Fruit fly (Drosophila melanogaster) whole organism, embryonic: ENCODE data around the gene Mal-B1.

Source experiments
- Adf1 ChIP-seq: fragments of 200-800 bp; sonication (Bioruptor generic); IDR thresholded peaks from 2 replicates; pipeline ENCODE4 v1.3.6; 2022; ENCODE audit warnings: missing biosample characterization, missing genetic modification characterization
- Asciz ChIP-seq: fragments of 200-800 bp; sonication (Bioruptor generic); optimal IDR thresholded peaks from 2 replicates; lab custom pipeline; 2017; ENCODE audit warnings: missing biosample characterization, mild to moderate bottlenecking, missing genetic modification characterization, missing genetic modification reagents
- Atf6 ChIP-seq: fragments of 200-800 bp; sonication (Bioruptor generic); IDR thresholded peaks from 2 replicates; pipeline ENCODE4 v1.3.6; 2022; ENCODE audit warnings: missing biosample characterization, missing genetic modification characterization
- Bgb ChIP-seq: fragments of 200-800 bp; sonication (Bioruptor generic); IDR thresholded peaks from 2 replicates; pipeline ENCODE4 v1.3.6; 2022; ENCODE audit warnings: missing biosample characterization, missing genetic modification characterization; ENCODE audit not compliant: partially characterized antibody
- CG10274 ChIP-seq: fragments of 200-800 bp; sonication (Bioruptor generic); optimal IDR thresholded peaks from 3 replicates; lab custom pipeline; 2017; ENCODE audit warnings: missing biosample characterization, mild to moderate bottlenecking, missing genetic modification characterization
- CG10431 ChIP-seq: fragments of 200-800 bp; sonication (Bioruptor generic); optimal IDR thresholded peaks from 3 replicates; lab custom pipeline; 2018; ENCODE audit warnings: missing biosample characterization, mild to moderate bottlenecking, missing genetic modification characterization
- CG11247 ChIP-seq: fragments of 200-800 bp; sonication (Bioruptor generic); IDR thresholded peaks from 2 replicates; pipeline ENCODE4 v1.3.6; 2022; ENCODE audit warnings: missing biosample characterization, missing genetic modification characterization
- CG14014 ChIP-seq: fragments of 200-800 bp; sonication (Bioruptor generic); IDR thresholded peaks from 2 replicates; pipeline ENCODE4 v1.3.6; 2022; ENCODE audit warnings: missing biosample characterization, missing genetic modification characterization
- CG15479 ChIP-seq: fragments of 200-800 bp; sonication (Bioruptor generic); optimal IDR thresholded peaks from 3 replicates; lab custom pipeline; 2019; ENCODE audit warnings: missing biosample characterization, mild to moderate bottlenecking, missing genetic modification characterization, moderate library complexity
- CG1602 ChIP-seq: fragments of 200-800 bp; sonication (Bioruptor generic); optimal IDR thresholded peaks from 3 replicates; lab custom pipeline; 2016; ENCODE audit warnings: missing biosample characterization, missing genetic modification characterization
- CG16779 ChIP-seq: fragments of 200-800 bp; sonication (Bioruptor generic); IDR thresholded peaks from 2 replicates; pipeline ENCODE4 v1.3.6; 2022; ENCODE audit warnings: missing biosample characterization, missing genetic modification characterization
- CG17359 ChIP-seq: fragments of 200-800 bp; sonication (Bioruptor generic); optimal IDR thresholded peaks from 3 replicates; lab custom pipeline; 2018; ENCODE audit warnings: missing biosample characterization, mild to moderate bottlenecking, missing genetic modification characterization, moderate library complexity
- CG17912 ChIP-seq: fragments of 200-800 bp; sonication (Bioruptor generic); optimal IDR thresholded peaks from 2 replicates; lab custom pipeline; 2018; ENCODE audit warnings: missing biosample characterization, mild to moderate bottlenecking, missing genetic modification characterization
- CG18764 ChIP-seq: fragments of 200-800 bp; sonication (Bioruptor generic); optimal IDR thresholded peaks from 3 replicates; lab custom pipeline; 2016; ENCODE audit warnings: missing biosample characterization, missing genetic modification characterization
- CG33213 ChIP-seq: fragments of 200-800 bp; sonication (Bioruptor generic); optimal IDR thresholded peaks from 3 replicates; lab custom pipeline; 2016; ENCODE audit warnings: missing biosample characterization, missing genetic modification characterization
- CG3847 ChIP-seq: fragments of 200-800 bp; sonication (Bioruptor generic); IDR thresholded peaks from 2 replicates; pipeline ENCODE4 v1.3.6; 2022; ENCODE audit warnings: missing biosample characterization, missing genetic modification characterization
- CG6272 ChIP-seq: fragments of 200-800 bp; sonication (Bioruptor generic); IDR thresholded peaks from 2 replicates; pipeline ENCODE4 v1.3.6; 2022; ENCODE audit warnings: missing biosample characterization, missing genetic modification characterization
- CG7928 ChIP-seq: fragments of 200-800 bp; sonication (Bioruptor generic); optimal IDR thresholded peaks from 2 replicates; lab custom pipeline; 2017; ENCODE audit warnings: missing biosample characterization, mild to moderate bottlenecking, missing genetic modification characterization
- CG8290 ChIP-seq, 3 experiments: fragments of 200-800 bp; sonication (Bioruptor generic); optimal IDR thresholded peaks; 2 replicates each; lab custom pipeline; 2016 to 2019; ENCODE audit warnings: missing biosample characterization in 3 of 3, missing genetic modification characterization in 3 of 3, mild to moderate bottlenecking in 2 of 3, moderate library complexity in 1 of 3
- Deaf1 ChIP-seq: fragments of 200-800 bp; optimal IDR thresholded peaks from 3 replicates; lab custom pipeline; 2019; ENCODE audit warnings: missing biosample characterization, mild to moderate bottlenecking, missing genetic modification characterization, moderate library complexity
- Dref ChIP-seq: fragments of 200-800 bp; sonication (Bioruptor generic); IDR thresholded peaks from 2 replicates; pipeline ENCODE4 v1.3.6; 2022; ENCODE audit warnings: missing biosample characterization, missing genetic modification characterization
- ERR ChIP-seq: fragments of 200-800 bp; sonication (Bioruptor generic); optimal IDR thresholded peaks from 2 replicates; lab custom pipeline; 2016; ENCODE audit warnings: missing biosample characterization, missing genetic modification characterization
- HLH54F ChIP-seq: fragments of 200-800 bp; sonication (Bioruptor generic); optimal IDR thresholded peaks from 3 replicates; lab custom pipeline; 2016; ENCODE audit warnings: missing biosample characterization, missing genetic modification characterization
- HmgD ChIP-seq: fragments of 200-800 bp; sonication (Bioruptor generic); optimal IDR thresholded peaks from 3 replicates; lab custom pipeline; 2016; ENCODE audit warnings: missing biosample characterization, missing genetic modification characterization
- Hmr ChIP-seq: fragments of 200-800 bp; sonication (Bioruptor generic); optimal IDR thresholded peaks from 3 replicates; lab custom pipeline; 2017; ENCODE audit warnings: mild to moderate bottlenecking, missing biosample characterization, missing genetic modification reagents, missing genetic modification characterization
- Jarid2 ChIP-seq: fragments of 200-800 bp; sonication (Bioruptor generic); optimal IDR thresholded peaks from 3 replicates; lab custom pipeline; 2017; ENCODE audit warnings: mild to moderate bottlenecking, missing biosample characterization, missing genetic modification reagents, missing genetic modification characterization
- MTF-1 ChIP-seq: fragments of 200-800 bp; sonication (Bioruptor generic); optimal IDR thresholded peaks from 2 replicates; lab custom pipeline; 2018; ENCODE audit warnings: missing biosample characterization, mild to moderate bottlenecking, missing genetic modification characterization, borderline replicate concordance
- NC2α ChIP-seq: fragments of 200-800 bp; sonication (Bioruptor generic); optimal IDR thresholded peaks from 2 replicates; lab custom pipeline; 2016; ENCODE audit warnings: missing biosample characterization, missing genetic modification characterization
- NFAT ChIP-seq: fragments of 200-800 bp; sonication (Bioruptor generic); IDR thresholded peaks from 2 replicates; pipeline ENCODE4 v1.3.6; 2022; ENCODE audit warnings: missing biosample characterization, missing genetic modification characterization
- Nf-YB ChIP-seq: fragments of 200-800 bp; sonication (Bioruptor generic); optimal IDR thresholded peaks from 3 replicates; lab custom pipeline; 2019; ENCODE audit warnings: missing biosample characterization, mild to moderate bottlenecking, missing genetic modification characterization, moderate library complexity
- Trl ChIP-seq, 3 experiments: fragments of >200 bp in 2 of 3; fragments of 200-800 bp in 1 of 3; sonication (Bioruptor generic) in 1 of 3; optimal IDR thresholded peaks; 2 replicates in 1 of 3; 3 replicates in 2 of 3; lab custom pipeline; 2016 to 2017; ENCODE audit warnings: missing biosample characterization in 1 of 3, missing genetic modification characterization in 1 of 3
- amos ChIP-seq: fragments of 200-800 bp; sonication (Bioruptor generic); IDR thresholded peaks from 2 replicates; pipeline ENCODE4 v1.3.6; 2022; ENCODE audit warnings: missing biosample characterization, missing genetic modification characterization; ENCODE audit not compliant: partially characterized antibody
- caup ChIP-seq: fragments of 200-800 bp; sonication (Bioruptor generic); optimal IDR thresholded peaks from 3 replicates; lab custom pipeline; 2017; ENCODE audit warnings: missing biosample characterization, mild to moderate bottlenecking, missing genetic modification characterization, moderate library complexity; ENCODE audit not compliant: severe bottlenecking
- cg ChIP-seq: fragments of 200-800 bp; sonication (Bioruptor generic); optimal IDR thresholded peaks from 3 replicates; lab custom pipeline; 2019; ENCODE audit warnings: missing biosample characterization, mild to moderate bottlenecking, missing genetic modification characterization, moderate library complexity
- chm ChIP-seq: fragments of 200-800 bp; sonication (Bioruptor generic); IDR thresholded peaks from 2 replicates; pipeline ENCODE4 v1.3.6; 2022; ENCODE audit warnings: missing biosample characterization, missing genetic modification characterization
- exex ChIP-seq: fragments of 200-800 bp; sonication (Bioruptor generic); optimal IDR thresholded peaks from 4 replicates; lab custom pipeline; 2018; ENCODE audit warnings: missing biosample characterization, mild to moderate bottlenecking, missing genetic modification characterization, moderate library complexity
- gsb-n ChIP-seq: fragments of 200-800 bp; sonication (Bioruptor generic); optimal IDR thresholded peaks from 3 replicates; lab custom pipeline; 2018; ENCODE audit warnings: missing biosample characterization, mild to moderate bottlenecking, missing genetic modification characterization
- mam ChIP-seq: fragments of 200-800 bp; sonication (Bioruptor generic); optimal IDR thresholded peaks from 3 replicates; lab custom pipeline; 2016; ENCODE audit warnings: missing biosample characterization, missing genetic modification characterization
- nom ChIP-seq: fragments of 200-800 bp; sonication (Bioruptor generic); optimal IDR thresholded peaks from 2 replicates; lab custom pipeline; 2017; ENCODE audit warnings: missing biosample characterization, missing genetic modification characterization, mild to moderate bottlenecking, moderate library complexity, missing genetic modification reagents
- onecut ChIP-seq: fragments of 200-800 bp; sonication (Bioruptor generic); IDR thresholded peaks from 2 replicates; pipeline ENCODE4 v1.3.6; 2022; ENCODE audit warnings: missing biosample characterization, missing genetic modification characterization
- pros ChIP-seq: fragments of 200-800 bp; sonication (Bioruptor generic); optimal IDR thresholded peaks from 3 replicates; lab custom pipeline; 2019; ENCODE audit warnings: missing biosample characterization, mild to moderate bottlenecking, missing genetic modification characterization, moderate library complexity
- psq ChIP-seq: fragments of 200-800 bp; sonication (Bioruptor generic); optimal IDR thresholded peaks from 2 replicates; lab custom pipeline; 2017; ENCODE audit warnings: missing biosample characterization, missing genetic modification characterization
- rib ChIP-seq: fragments of 200-800 bp; sonication (Bioruptor generic); IDR thresholded peaks from 2 replicates; pipeline ENCODE4 v1.3.6; 2022; ENCODE audit warnings: missing biosample characterization, missing genetic modification characterization
- seq ChIP-seq: fragments of 200-800 bp; sonication (Bioruptor generic); IDR thresholded peaks from 2 replicates; pipeline ENCODE4 v1.3.6; 2022; ENCODE audit warnings: missing biosample characterization, missing genetic modification characterization
- trem ChIP-seq: fragments of 200-800 bp; optimal IDR thresholded peaks from 3 replicates; lab custom pipeline; 2019; ENCODE audit warnings: missing biosample characterization, mild to moderate bottlenecking, missing genetic modification characterization, moderate library complexity
- twi ChIP-seq: fragments of 200-800 bp; optimal IDR thresholded peaks from 2 replicates; lab custom pipeline; 2019; ENCODE audit warnings: missing biosample characterization, mild to moderate bottlenecking, missing genetic modification characterization, moderate library complexity
- unc-4 ChIP-seq: fragments of 200-800 bp; sonication (Bioruptor generic); IDR thresholded peaks from 2 replicates; pipeline ENCODE4 v1.3.6; 2022; ENCODE audit warnings: missing biosample characterization, missing genetic modification characterization; ENCODE audit not compliant: partially characterized antibody
- z ChIP-seq: fragments of 200-800 bp; sonication (Bioruptor generic); IDR thresholded peaks from 3 replicates; pipeline ENCODE4 v1.3.6; 2022; ENCODE audit warnings: missing biosample characterization, missing genetic modification characterization

Gene Mal-B1

DNA sequence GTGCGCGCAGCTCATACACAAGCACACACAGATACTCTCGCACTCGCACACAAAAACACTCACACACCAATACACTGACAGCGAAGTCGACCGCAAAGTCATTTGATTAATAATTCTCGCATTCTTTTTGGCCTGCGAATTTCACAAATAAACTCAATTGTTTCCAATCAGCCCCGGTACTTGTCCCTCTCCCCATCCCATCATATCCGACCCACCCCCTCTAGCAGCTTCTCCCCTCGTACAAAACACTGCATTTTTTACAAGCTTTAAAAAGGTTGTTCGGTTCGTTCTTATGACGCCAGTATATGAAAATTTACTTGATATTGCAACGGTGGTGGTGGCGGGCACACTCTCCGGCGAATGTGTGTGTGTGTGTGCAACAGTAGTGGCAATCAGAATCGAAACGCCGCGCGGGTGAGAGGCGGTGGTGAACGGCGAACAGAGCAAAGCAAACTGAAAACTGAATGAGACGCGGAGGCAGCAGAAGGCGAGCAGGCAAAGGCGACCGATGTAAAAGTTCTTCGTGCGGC lies 39.3 kb upstream of the Mal-B1 start (continued):
- TF ChIP-seq HmgD (GFP tag; lab: Kevin White, UChicago) (peak; percentile 61), trem (no peak), CG16779 (peak; percentile 85), ERR (peak; percentile 27), CG10274 (GFP tag; lab: Kevin White, UChicago) (no peak), Nf-YB (GFP tag; lab: Kevin White, UChicago) (peak; percentile 32), unc-4 (GFP tag; lab: Robert Waterston, UW) (peak; percentile 23), MTF-1 (GFP tag; lab: Kevin White, UChicago) (no peak), chm (GFP tag; lab: Robert Waterston, UW) (peak; percentile 67; the same call in 1 of the 2 replicates), CG18764 (GFP tag; lab: Kevin White, UChicago) (no peak), Adf1 (GFP tag; lab: Robert Waterston, UW) (peak; percentile 83), CG10431 (GFP tag; lab: Kevin White, UChicago) (no peak), HLH54F (peak; percentile 11), caup (peak; percentile 57), psq (peak; percentile 96), CG33213 (GFP tag; lab: Kevin White, UChicago) (no peak), cg (GFP tag; lab: Kevin White, UChicago) (peak; percentile 98), amos (GFP tag; lab: Robert Waterston, UW) (peak; percentile 53; the same call in 1 of the 2 replicates), CG14014 (GFP tag; lab: Robert Waterston, UW) (peak; percentile 24; the same call in 1 of the 2 replicates), CG15479 (GFP tag; lab: Kevin White, UChicago) (peak; percentile 26), CG17912 (GFP tag; lab: Kevin White, UChicago) (no peak), gsb-n (tag; lab: Kevin White, UChicago) (peak; percentile 22), rib (GFP tag; lab: Robert Waterston, UW) (peak; percentile 81; the same call in 1 of the 2 replicates), Hmr (GFP tag; lab: Kevin White, UChicago) (peak; percentile 57), Deaf1 (tag; lab: Kevin White, UChicago) (peak; percentile 99), mam (peak; percentile 18), NFAT (GFP tag; lab: Robert Waterston, UW) (peak; percentile 68), CG1602 (GFP tag; lab: Kevin White, UChicago) (no peak), pros (GFP tag; lab: Kevin White, UChicago) (peak; percentile 93), Dref (GFP tag; lab: Robert Waterston, UW) (0 out of 2 replicates have a peak, but pooled peaks have one; percentile 23), seq (GFP tag; lab: Robert Waterston, UW) (peak; percentile 46; the same call in 1 of the 2 replicates), nom (GFP tag; lab: Kevin White, UChicago) (peak; percentile 61), twi (no peak), CG3847 (GFP tag; lab: Robert Waterston, UW) (no peak), CG17359 (tag; lab: Kevin White, UChicago) (peak; percentile 20), Atf6 (peak; percentile 37; the same call in 1 of the 2 replicates), z (GFP tag; lab: Robert Waterston, UW) (0 out of 3 replicates have a peak, but pooled peaks have one; percentile 38), exex (tag; lab: Kevin White, UChicago) (peak; percentile 37), CG8290 (GFP tag; optimal IDR thresholded peaks at IDR 0.05; lab: Kevin White, UChicago) (no peak), CG8290 (tag; optimal IDR thresholded peaks at IDR 0.05; lab: Kevin White, UChicago) (peak in 1 of 2 experiments; percentile 83), Asciz (GFP tag; lab: Kevin White, UChicago) (no peak), CG7928 (GFP tag; lab: Kevin White, UChicago) (no peak), Bgb (GFP tag; lab: Robert Waterston, UW) (peak; percentile 72), CG11247 (0 out of 2 replicates have a peak, but pooled peaks have one; percentile 10), CG6272 (GFP tag; lab: Robert Waterston, UW) (0 out of 2 replicates have a peak, but pooled peaks have one; percentile 15), onecut (GFP tag; lab: Robert Waterston, UW) (peak; percentile 57), Trl (optimal IDR thresholded peaks at IDR 0.05; lab: Kevin White, UChicago) (no peak), Trl (GFP tag; optimal IDR thresholded peaks at IDR 0.05; lab: Kevin White, UChicago) (peak; percentile 24), Jarid2 (GFP tag; lab: Kevin White, UChicago) (peak; percentile 87), NC2α (GFP tag; lab: Kevin White, UChicago) (peak; percentile 20)
